Worm (Caenorhabditis elegans): ENCODE data around the gene ttr-54.

The ttr-54 gene

DNA sequence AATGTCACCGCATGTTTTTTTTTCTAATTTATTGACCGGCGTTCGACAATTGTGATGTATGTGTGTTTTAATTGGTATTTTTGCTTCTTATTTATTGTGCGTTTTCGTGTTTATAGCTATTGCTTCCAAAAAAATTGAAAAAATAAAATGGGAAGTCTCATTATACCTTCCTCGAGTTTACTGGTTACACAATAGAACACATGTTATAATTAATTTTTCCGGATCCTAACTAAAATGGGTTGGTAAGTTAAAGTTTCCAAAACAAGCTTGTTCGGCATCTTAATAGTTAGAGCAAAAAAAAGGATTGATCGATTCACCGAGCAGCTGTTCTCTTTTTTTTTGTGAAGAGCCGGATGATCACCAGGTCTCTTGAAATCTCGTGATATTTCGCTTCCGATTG lies at the start of gene ttr-54:
Gene ttr-54 (plus strand): TSS at position 301 of the 400 bp plus-strand sequence.
- TF ChIP-seq fkh-10 (GFP tag; optimal IDR thresholded peaks at IDR 0.05): no peak

ce11 chrIV:10110417-10110816 lies 45.2 kb upstream of the ttr-54 start, which contains the start of gene egl-38:
TSS of gene egl-38 (minus strand) at chrIV:10110517.
- TF ChIP-seq ceh-82 (tag; optimal IDR thresholded peaks at IDR 0.05) (no peak), egl-5 (tag; optimal IDR thresholded peaks at IDR 0.05) (no peak), zag-1 (tag; optimal IDR thresholded peaks at IDR 0.05) (no peak), fkh-10 (GFP tag; optimal IDR thresholded peaks at IDR 0.05) (no peak), nhr-12 (tag; optimal IDR thresholded peaks at IDR 0.05) (no peak), unc-39 (tag; optimal IDR thresholded peaks at IDR 0.05) (no peak), unc-62 (GFP tag; optimal IDR thresholded peaks at IDR 0.05) (no peak), ceh-9 (tag; optimal IDR thresholded peaks at IDR 0.05) (no peak), skn-1 (tag; optimal IDR thresholded peaks at IDR 0.05) (no peak), tbx-2 (tag; optimal IDR thresholded peaks at IDR 0.05) (no peak), lsy-12 (tag; optimal IDR thresholded peaks at IDR 0.05) (no peak), mdl-1 (tag; optimal IDR thresholded peaks at IDR 0.05) (no peak), eor-1 (tag; optimal IDR thresholded peaks at IDR 0.05) (no peak), mml-1 (tag; optimal IDR thresholded peaks at IDR 0.05) (no peak), hmg-11 (tag; optimal IDR thresholded peaks at IDR 0.05) (no peak)

- no peak for TF ChIP-seq mdl-1 (tag; optimal IDR thresholded peaks at IDR 0.05)
- no peak for TF ChIP-seq ceh-9 (tag; optimal IDR thresholded peaks at IDR 0.05)
- no peak for TF ChIP-seq nhr-23 (tag; optimal IDR thresholded peaks at IDR 0.05)
- TF ChIP-seq nfya-1 (tag; optimal IDR thresholded peaks at IDR 0.05; ENCODE audit: insufficient read depth): no peak
- no peak for TF ChIP-seq nhr-12 (tag; optimal IDR thresholded peaks at IDR 0.05)
- no peak for TF ChIP-seq fkh-10 (GFP tag; optimal IDR thresholded peaks at IDR 0.05)
- no peak for TF ChIP-seq ztf-4 (tag; optimal IDR thresholded peaks at IDR 0.05)
- no peak for TF ChIP-seq unc-62 (GFP tag; optimal IDR thresholded peaks at IDR 0.05)
- TF ChIP-seq nhr-67 (tag; optimal IDR thresholded peaks at IDR 0.05): no peak
- TF ChIP-seq zag-1 (tag; optimal IDR thresholded peaks at IDR 0.05): no peak
- TF ChIP-seq jun-1 (tag; optimal IDR thresholded peaks at IDR 0.05): no peak
- TF ChIP-seq sea-2 (GFP tag; optimal IDR thresholded peaks at IDR 0.05): no peak
Observed at ce11 chrIV:10110870-10111269, 44.7 kb upstream of the ttr-54 start.

DNA sequence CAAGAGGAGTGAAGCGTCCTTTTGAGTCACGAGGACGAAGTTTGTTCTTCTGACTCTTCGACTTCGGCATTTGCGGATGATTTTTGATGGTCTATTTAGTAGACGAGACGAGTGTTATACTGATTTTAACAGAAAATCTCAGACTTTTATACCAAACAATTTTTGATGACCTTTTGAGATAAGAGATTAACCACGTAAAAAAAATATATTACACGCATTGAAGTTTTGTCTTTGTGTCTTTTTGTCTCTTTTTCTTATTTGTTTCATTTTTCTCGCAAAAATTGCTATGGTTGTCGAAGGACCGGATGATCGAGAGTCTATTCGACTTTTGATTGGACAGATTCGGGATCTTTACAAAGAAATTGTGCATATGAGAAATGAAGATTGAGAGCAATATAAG lies 44.1 kb upstream of the ttr-54 start, which contains the start of gene spch-1:
Gene spch-1 (minus strand): TSS at position 101 of the 400 bp plus-strand sequence.
- TF ChIP-seq zag-1 (tag; optimal IDR thresholded peaks at IDR 0.05): no peak
- TF ChIP-seq ceh-82 (tag; optimal IDR thresholded peaks at IDR 0.05): no peak
- TF ChIP-seq jun-1 (tag; optimal IDR thresholded peaks at IDR 0.05): no peak
- no peak for TF ChIP-seq ceh-16 (tag; optimal IDR thresholded peaks at IDR 0.05)
- no peak for TF ChIP-seq pha-4 (tag; optimal IDR thresholded peaks at IDR 0.05)
- TF ChIP-seq lsy-12 (tag; optimal IDR thresholded peaks at IDR 0.05): no peak
- TF ChIP-seq aly-2 (tag; optimal IDR thresholded peaks at IDR 0.05): no peak
- no peak for TF ChIP-seq unc-39 (tag; optimal IDR thresholded peaks at IDR 0.05)
- TF ChIP-seq ceh-9 (tag; optimal IDR thresholded peaks at IDR 0.05): no peak
- no peak for TF ChIP-seq egl-5 (tag; optimal IDR thresholded peaks at IDR 0.05)
- TF ChIP-seq nhr-12 (tag; optimal IDR thresholded peaks at IDR 0.05): no peak
- TF ChIP-seq nhr-28 (tag; optimal IDR thresholded peaks at IDR 0.05): no peak

- TF ChIP-seq fkh-10 (GFP tag; optimal IDR thresholded peaks at IDR 0.05) (no peak), sea-2 (GFP tag; optimal IDR thresholded peaks at IDR 0.05) (no peak), elt-3 (tag; optimal IDR thresholded peaks at IDR 0.05) (no peak), nfya-1 (tag; optimal IDR thresholded peaks at IDR 0.05; ENCODE audit: insufficient read depth) (no peak), lin-39 (tag; optimal IDR thresholded peaks at IDR 0.05) (no peak), nhr-237 (tag; optimal IDR thresholded peaks at IDR 0.05) (no peak), unc-62 (GFP tag; optimal IDR thresholded peaks at IDR 0.05) (no peak), ceh-82 (tag; optimal IDR thresholded peaks at IDR 0.05) (no peak), hmg-11 (tag; optimal IDR thresholded peaks at IDR 0.05) (no peak), pha-4 (tag; optimal IDR thresholded peaks at IDR 0.05) (no peak), elt-1 (tag; optimal IDR thresholded peaks at IDR 0.05) (no peak), nhr-77 (tag; optimal IDR thresholded peaks at IDR 0.05) (no peak), elt-2 (tag; optimal IDR thresholded peaks at IDR 0.05) (no peak), ztf-4 (tag; optimal IDR thresholded peaks at IDR 0.05) (no peak), R02D3.7 (tag; optimal IDR thresholded peaks at IDR 0.05) (no peak), ceh-16 (tag; optimal IDR thresholded peaks at IDR 0.05) (no peak), zag-1 (tag; optimal IDR thresholded peaks at IDR 0.05) (no peak), nhr-11 (tag; optimal IDR thresholded peaks at IDR 0.05) (no peak)
Observed at ce11 chrIV:10112570-10112969, 43.0 kb upstream of the ttr-54 start, which contains the start of gene nsph-3.2. TSS of gene nsph-3.2 (plus strand) at chrIV:10112870.
